Worm (Caenorhabditis elegans) whole organism, L1 larva: Measurements from ENCODE around the gene zag-1.
A peak's percentile ranks its signal among the peaks of the same experiment; 100 is the strongest.

Experiments
- C04F5.9 ChIP-seq: sonication (generic microtip); optimal IDR thresholded peaks from 2 replicates; lab custom pipeline; 2016; ENCODE audit warnings: missing genetic modification characterization, missing compliant biosample characterization
- C34B4.2 ChIP-seq: sonication (generic microtip); optimal IDR thresholded peaks from 2 replicates; lab custom pipeline; 2017; ENCODE audit warnings: mild to moderate bottlenecking, missing genetic modification characterization, missing compliant biosample characterization
- aha-1 ChIP-seq: fragments of 150-350 bp; optimal IDR thresholded peaks from 2 replicates; lab custom pipeline; 2014; ENCODE audit warnings: missing biosample characterization, missing genetic modification characterization
- alr-1 ChIP-seq: fragments of 200-800 bp; sonication (Bioruptor generic); optimal IDR thresholded peaks from 2 replicates; lab custom pipeline; 2018; ENCODE audit warnings: borderline replicate concordance, mild to moderate bottlenecking, missing genetic modification characterization, missing compliant biosample characterization
- ama-1 ChIP-seq: fragments of 150-350 bp; optimal IDR thresholded peaks from 2 replicates; lab custom pipeline; 2014
- blmp-1 ChIP-seq: fragments of 150-350 bp; optimal IDR thresholded peaks from 2 replicates; lab custom pipeline; 2014; ENCODE audit warnings: missing biosample characterization, missing genetic modification characterization
- ceh-63 ChIP-seq: fragments of 200-800 bp; sonication (Bioruptor generic); optimal IDR thresholded peaks from 2 replicates; lab custom pipeline; 2018; ENCODE audit warnings: mild to moderate bottlenecking, missing genetic modification characterization, missing compliant biosample characterization
- ceh-90 ChIP-seq: sonication (generic microtip); optimal IDR thresholded peaks from 2 replicates; lab custom pipeline; 2016; ENCODE audit warnings: missing genetic modification characterization, missing compliant biosample characterization
- ces-1 ChIP-seq: fragments of 150-350 bp; optimal IDR thresholded peaks from 2 replicates; lab custom pipeline; 2014; ENCODE audit warnings: missing biosample characterization, missing genetic modification reagents, missing genetic modification characterization
- dpl-1 ChIP-seq, 3 experiments: fragments of 150-350 bp in 2 of 3; sonication (generic microtip) in 1 of 3; optimal IDR thresholded peaks; 2 replicates each; lab custom pipeline; 2014 to 2017; ENCODE audit warnings: missing biosample characterization in 3 of 3, missing genetic modification characterization in 3 of 3, missing genetic modification reagents in 3 of 3
- egl-13 ChIP-seq: sonication (generic microtip); optimal IDR thresholded peaks from 2 replicates; lab custom pipeline; 2016; ENCODE audit warnings: missing genotype, missing genetic modification reagents, missing genetic modification characterization, missing compliant biosample characterization
- egl-27 ChIP-seq, 2 experiments: fragments of 150-350 bp in 1 of 2; sonication (generic microtip); optimal IDR thresholded peaks; 3 replicates each; lab custom pipeline; 2017 to 2018; ENCODE audit warnings: missing biosample characterization in 2 of 2, missing genetic modification characterization in 2 of 2, missing genetic modification reagents in 2 of 2
- elt-3 ChIP-seq, 6 experiments: fragments of 150-350 bp in 1 of 6; sonication (generic microtip); optimal IDR thresholded peaks; 2 replicates each; lab custom pipeline; 2017 to 2018; ENCODE audit warnings: missing biosample characterization in 6 of 6, missing genetic modification characterization in 6 of 6, inconsistent platforms in 1 of 6
- ets-5 ChIP-seq: fragments of 200-800 bp; sonication (Bioruptor generic); IDR thresholded peaks from 2 replicates; pipeline ENCODE4 v1.3.6; 2022; ENCODE audit warnings: missing genetic modification characterization, missing compliant biosample characterization
- grh-1 ChIP-seq: fragments of 200-800 bp; sonication (Bioruptor generic); IDR thresholded peaks from 2 replicates; pipeline ENCODE4 v1.3.6; 2022; ENCODE audit warnings: missing genetic modification reagents, missing genetic modification characterization, missing compliant biosample characterization
- hlh-17 ChIP-seq: fragments of 200-800 bp; sonication (Bioruptor generic); optimal IDR thresholded peaks from 2 replicates; lab custom pipeline; 2018; ENCODE audit warnings: missing genetic modification characterization, mild to moderate bottlenecking, missing compliant biosample characterization, moderate library complexity, borderline replicate concordance
- hlh-4 ChIP-seq: sonication (generic microtip); optimal IDR thresholded peaks from 2 replicates; lab custom pipeline; 2016; ENCODE audit warnings: mild to moderate bottlenecking, missing genetic modification characterization, missing compliant biosample characterization
- hpl-2 ChIP-seq: fragments of 150-350 bp; optimal IDR thresholded peaks from 2 replicates; lab custom pipeline; 2014; ENCODE audit warnings: missing biosample characterization, missing genetic modification reagents, missing genetic modification characterization
- irx-1 ChIP-seq: sonication (generic microtip); optimal IDR thresholded peaks from 2 replicates; lab custom pipeline; 2016; ENCODE audit warnings: missing genetic modification characterization, missing compliant biosample characterization
- jun-1 ChIP-seq: fragments of 150-350 bp; optimal IDR thresholded peaks from 2 replicates; lab custom pipeline; 2014; ENCODE audit warnings: missing biosample characterization, missing genetic modification reagents, missing genetic modification characterization
- lin-13 ChIP-seq: fragments of 150-350 bp; optimal IDR thresholded peaks from 2 replicates; lab custom pipeline; 2014; ENCODE audit warnings: missing biosample characterization, missing genetic modification reagents, missing genetic modification characterization
- lin-35 ChIP-seq, 2 experiments: fragments of 150-350 bp; optimal IDR thresholded peaks; 2 replicates each; lab custom pipeline; 2014; ENCODE audit warnings: missing biosample characterization in 2 of 2, missing genetic modification characterization in 2 of 2, missing genetic modification reagents in 2 of 2
- lin-39 ChIP-seq: fragments of 150-350 bp; optimal IDR thresholded peaks from 2 replicates; lab custom pipeline; 2014; ENCODE audit warnings: missing biosample characterization, missing genetic modification reagents, missing genetic modification characterization
- mab-9 ChIP-seq: fragments of 200-800 bp; sonication (Bioruptor generic); IDR thresholded peaks from 2 replicates; pipeline ENCODE4 v1.3.6; 2022; ENCODE audit warnings: missing genetic modification reagents, missing genetic modification characterization, missing compliant biosample characterization
- mef-2 ChIP-seq: fragments of 150-350 bp; optimal IDR thresholded peaks from 2 replicates; lab custom pipeline; 2014; ENCODE audit warnings: missing biosample characterization, missing genetic modification characterization
- mep-1 ChIP-seq: fragments of 150-350 bp; optimal IDR thresholded peaks from 2 replicates; lab custom pipeline; 2014; ENCODE audit warnings: missing biosample characterization, missing genetic modification characterization
- nhr-11 ChIP-seq: fragments of 150-350 bp; optimal IDR thresholded peaks from 2 replicates; lab custom pipeline; 2014; ENCODE audit warnings: missing biosample characterization, missing genetic modification characterization
- nhr-19 ChIP-seq: fragments of 200-800 bp; sonication (Bioruptor generic); conservative IDR thresholded peaks from 2 replicates; pipeline ENCODE4 v1.3.6; 2022; ENCODE audit warnings: missing genetic modification characterization, missing compliant biosample characterization
- nhr-237 ChIP-seq: fragments of 150-350 bp; optimal IDR thresholded peaks from 2 replicates; lab custom pipeline; 2014; ENCODE audit warnings: missing biosample characterization, missing genetic modification characterization
- nhr-28 ChIP-seq: fragments of 150-350 bp; optimal IDR thresholded peaks from 2 replicates; lab custom pipeline; 2014; ENCODE audit warnings: missing biosample characterization, missing genetic modification characterization
- nhr-47 ChIP-seq: sonication (generic microtip); optimal IDR thresholded peaks from 2 replicates; lab custom pipeline; 2016; ENCODE audit warnings: mild to moderate bottlenecking, missing genetic modification characterization, moderate library complexity, missing compliant biosample characterization
- nhr-71 ChIP-seq: sonication (generic microtip); optimal IDR thresholded peaks from 2 replicates; lab custom pipeline; 2016; ENCODE audit warnings: mild to moderate bottlenecking, missing genetic modification characterization, moderate library complexity, missing compliant biosample characterization
- nhr-76 ChIP-seq: sonication (generic microtip); optimal IDR thresholded peaks from 2 replicates; lab custom pipeline; 2017; ENCODE audit warnings: missing biosample characterization, missing genetic modification characterization
- nhr-77 ChIP-seq: fragments of 150-350 bp; optimal IDR thresholded peaks from 2 replicates; lab custom pipeline; 2014; ENCODE audit warnings: missing biosample characterization, missing genetic modification characterization
- nhr-84 ChIP-seq: sonication (generic microtip); optimal IDR thresholded peaks from 2 replicates; lab custom pipeline; 2017; ENCODE audit warnings: missing biosample characterization, missing genetic modification characterization
- pax-3 ChIP-seq: fragments of 200-800 bp; sonication (Bioruptor generic); optimal IDR thresholded peaks from 2 replicates; lab custom pipeline; 2018; ENCODE audit warnings: mild to moderate bottlenecking, missing genetic modification characterization, moderate library complexity, missing compliant biosample characterization
- pqm-1 ChIP-seq: sonication (generic microtip); optimal IDR thresholded peaks from 3 replicates; lab custom pipeline; 2017; ENCODE audit warnings: missing biosample characterization, missing genetic modification characterization
- rnt-1 ChIP-seq: sonication (generic microtip); optimal IDR thresholded peaks from 2 replicates; lab custom pipeline; 2016; ENCODE audit warnings: mild to moderate bottlenecking, missing genetic modification characterization, moderate library complexity, missing compliant biosample characterization
- skn-1 ChIP-seq: fragments of 150-350 bp; optimal IDR thresholded peaks from 2 replicates; lab custom pipeline; 2014; ENCODE audit warnings: missing biosample characterization, missing genetic modification characterization
- snu-23 ChIP-seq: sonication (generic microtip); optimal IDR thresholded peaks from 2 replicates; lab custom pipeline; 2016; ENCODE audit warnings: missing genetic modification characterization, missing compliant biosample characterization
- sox-4 ChIP-seq: sonication (generic microtip); optimal IDR thresholded peaks from 2 replicates; lab custom pipeline; 2016; ENCODE audit warnings: missing genetic modification characterization, missing compliant biosample characterization
- swsn-7 ChIP-seq: sonication (generic microtip); optimal IDR thresholded peaks from 2 replicates; lab custom pipeline; 2016; ENCODE audit warnings: missing genetic modification characterization, missing compliant biosample characterization
- tbx-2 ChIP-seq: sonication (generic microtip); optimal IDR thresholded peaks from 2 replicates; lab custom pipeline; 2016; ENCODE audit warnings: missing genetic modification characterization, missing compliant biosample characterization
- tlp-1 ChIP-seq: fragments of 150-350 bp; optimal IDR thresholded peaks from 2 replicates; lab custom pipeline; 2014; ENCODE audit warnings: missing biosample characterization, missing genetic modification characterization
- unc-130 ChIP-seq: fragments of 150-350 bp; optimal IDR thresholded peaks from 2 replicates; lab custom pipeline; 2017; ENCODE audit warnings: missing biosample characterization, missing genetic modification characterization, inconsistent platforms
- unc-30 ChIP-seq: sonication (generic microtip); optimal IDR thresholded peaks from 2 replicates; lab custom pipeline; 2017; ENCODE audit warnings: missing biosample characterization, missing genetic modification characterization
- unc-98 ChIP-seq: fragments of 200-800 bp; sonication (Bioruptor generic); IDR thresholded peaks from 2 replicates; pipeline ENCODE4 v1.3.6; 2022; ENCODE audit warnings: missing genetic modification characterization, missing compliant biosample characterization
- vab-15 ChIP-seq: sonication (generic microtip); optimal IDR thresholded peaks from 2 replicates; lab custom pipeline; 2017; ENCODE audit warnings: missing genotype, mild to moderate bottlenecking, missing genetic modification characterization, missing compliant biosample characterization
- zag-1 ChIP-seq: fragments of 150-350 bp; optimal IDR thresholded peaks from 2 replicates; lab custom pipeline; 2014; ENCODE audit warnings: missing biosample characterization, missing genetic modification characterization
- ztf-11 ChIP-seq, 2 experiments: sonication (generic microtip); optimal IDR thresholded peaks; 2 replicates each; lab custom pipeline; 2016 to 2017; ENCODE audit warnings: missing genetic modification characterization in 2 of 2, missing biosample characterization in 1 of 2, missing compliant biosample characterization in 1 of 2
- ztf-4 ChIP-seq: fragments of 150-350 bp; optimal IDR thresholded peaks from 2 replicates; lab custom pipeline; 2014; ENCODE audit warnings: missing biosample characterization, missing genetic modification characterization

The zag-1 gene

ce11 chrIV:3873706-3874105 lies 18.1 kb downstream of the zag-1 start, which contains the start of gene F37C4.5:
Gene F37C4.5 (minus strand): TSS chrIV:3873806.
- TF ChIP-seq ztf-4 (tag; lab: Kevin White, UChicago), result no peak
- no peak for TF ChIP-seq skn-1
- no peak for TF ChIP-seq blmp-1
- TF ChIP-seq mef-2 (tag; lab: Kevin White, UChicago), result no peak
- no peak for TF ChIP-seq lin-35 (GFP tag; optimal IDR thresholded peaks at IDR 0.05; lab: Kevin White, UChicago)
- TF ChIP-seq nhr-11 (tag; lab: Kevin White, UChicago), result no peak
- TF ChIP-seq dpl-1 (GFP tag; optimal IDR thresholded peaks at IDR 0.05; lab: Kevin White, UChicago), result no peak
- no peak for TF ChIP-seq nhr-71 (tag; lab: Kevin White, UChicago)
- TF ChIP-seq ztf-11 (tag; optimal IDR thresholded peaks at IDR 0.05; lab: Kevin White, UChicago), result no peak
- TF ChIP-seq ama-1 (lab: Kevin White, UChicago), result no peak
- TF ChIP-seq mep-1 (tag; lab: Kevin White, UChicago), result no peak
- TF ChIP-seq swsn-7 (tag; lab: Kevin White, UChicago), result no peak
- TF ChIP-seq grh-1 (GFP tag; lab: Robert Waterston, UW), result no peak

- TF ChIP-seq irx-1 (tag; lab: Kevin White, UChicago) (no peak), unc-98 (no peak), mep-1 (tag; lab: Kevin White, UChicago) (peak; percentile 38), C34B4.2 (no peak), dpl-1 (GFP tag; optimal IDR thresholded peaks at IDR 0.05; lab: Kevin White, UChicago) (peak; percentile 2 to 17 (median 15)), tlp-1 (tag; lab: Kevin White, UChicago) (no peak), nhr-19 (GFP tag; lab: Robert Waterston, UW) (no peak), nhr-77 (tag; lab: Kevin White, UChicago) (no peak), lin-35 (GFP tag; optimal IDR thresholded peaks at IDR 0.05; lab: Kevin White, UChicago) (peak; percentile 17 to 41), tbx-2 (tag; lab: Kevin White, UChicago) (no peak), unc-30 (tag; lab: Kevin White, UChicago) (no peak), hlh-17 (no peak), ets-5 (GFP tag; lab: Robert Waterston, UW) (no peak), grh-1 (GFP tag; lab: Robert Waterston, UW) (no peak), nhr-47 (tag; lab: Kevin White, UChicago) (peak; percentile 22), ceh-63 (GFP tag; lab: Kevin White, UChicago) (no peak), egl-27 (tag; optimal IDR thresholded peaks at IDR 0.05; lab: Kevin White, UChicago) (no peak), hpl-2 (GFP tag; lab: Kevin White, UChicago) (no peak), ceh-90 (tag; lab: Kevin White, UChicago) (no peak), nhr-71 (tag; lab: Kevin White, UChicago) (peak; percentile 50), sox-4 (tag; lab: Kevin White, UChicago) (no peak), nhr-84 (tag; lab: Kevin White, UChicago) (no peak), pqm-1 (tag; lab: Kevin White, UChicago) (no peak), snu-23 (GFP tag; lab: Kevin White, UChicago) (peak; percentile 47), nhr-28 (tag; lab: Kevin White, UChicago) (no peak), mab-9 (no peak), aha-1 (no peak), egl-13 (tag; lab: Kevin White, UChicago) (no peak), C04F5.9 (tag; lab: Kevin White, UChicago) (no peak), pax-3 (no peak), elt-3 (tag; optimal IDR thresholded peaks at IDR 0.05; lab: Kevin White, UChicago) (peak in 2 of 6 experiments; percentile 0 to 10), zag-1 (tag; lab: Kevin White, UChicago) (no peak), ces-1 (no peak), alr-1 (tag; lab: Kevin White, UChicago) (no peak), vab-15 (no peak), hlh-4 (tag; lab: Kevin White, UChicago) (no peak), ama-1 (lab: Kevin White, UChicago) (peak; percentile 68), nhr-76 (tag; lab: Kevin White, UChicago) (no peak), blmp-1 (peak; percentile 31), ztf-4 (tag; lab: Kevin White, UChicago) (no peak), lin-13 (GFP tag; lab: Kevin White, UChicago) (no peak), unc-130 (tag; lab: Kevin White, UChicago) (no peak), rnt-1 (peak; percentile 14), nhr-11 (tag; lab: Kevin White, UChicago) (no peak), lin-39 (no peak), nhr-237 (tag; lab: Kevin White, UChicago) (no peak), jun-1 (tag; lab: Kevin White, UChicago) (no peak)
These were observed 18.8 kb downstream of the zag-1 start for ce11 chrIV:3874417-3874816.
